Worm (Caenorhabditis elegans) whole organism, young adult: ENCODE results near the gene F46F3.3.

ENCODE experiments used
- B0019.2 ChIP-seq: fragments of 200-800 bp; sonication (Bioruptor generic); conservative IDR thresholded peaks from 2 replicates; pipeline ENCODE4 v1.3.6; 2022; ENCODE audit warnings: missing genetic modification reagents, missing genetic modification characterization, missing compliant biosample characterization
- F22D6.2 ChIP-seq: sonication (generic microtip); optimal IDR thresholded peaks from 2 replicates; lab custom pipeline; 2016; ENCODE audit warnings: mild to moderate bottlenecking, missing genetic modification characterization, missing compliant biosample characterization
- F23B12.7 ChIP-seq: sonication (generic microtip); optimal IDR thresholded peaks from 2 replicates; lab custom pipeline; 2017; ENCODE audit warnings: missing genetic modification characterization, mild to moderate bottlenecking, missing compliant biosample characterization, antibody characterized with exemption, moderate library complexity; ENCODE audit not compliant: insufficient read depth
- F39B2.1 ChIP-seq: fragments of 200-800 bp; sonication (Bioruptor generic); IDR thresholded peaks from 2 replicates; pipeline ENCODE4 v1.3.6; 2022; ENCODE audit warnings: missing genetic modification reagents, missing genetic modification characterization, missing compliant biosample characterization
- F57A8.1 ChIP-seq: fragments of 200-800 bp; sonication (Bioruptor generic); optimal IDR thresholded peaks from 2 replicates; lab custom pipeline; 2018; ENCODE audit warnings: mild to moderate bottlenecking, missing genetic modification characterization, moderate library complexity, missing compliant biosample characterization
- K11D2.4 ChIP-seq: fragments of 200-800 bp; sonication (Bioruptor generic); IDR thresholded peaks from 2 replicates; pipeline ENCODE4 v1.3.6; 2022; ENCODE audit warnings: missing genetic modification reagents, missing genetic modification characterization, missing compliant biosample characterization
- T26A5.8 ChIP-seq: sonication (generic microtip); optimal IDR thresholded peaks from 2 replicates; lab custom pipeline; 2016; ENCODE audit warnings: missing genetic modification characterization, missing compliant biosample characterization
- Y56A3A.18 ChIP-seq: fragments of 200-800 bp; sonication (Bioruptor generic); IDR thresholded peaks from 2 replicates; pipeline ENCODE4 v1.3.6; 2022; ENCODE audit warnings: missing genetic modification reagents, missing genetic modification characterization, missing compliant biosample characterization
- Y79H2A.3 ChIP-seq: fragments of 200-800 bp; sonication (Bioruptor generic); conservative IDR thresholded peaks from 2 replicates; pipeline ENCODE4 v1.3.6; 2022; ENCODE audit warnings: missing genetic modification reagents, missing genetic modification characterization, missing compliant biosample characterization
- Y95B8A.8 ChIP-seq: fragments of 200-800 bp; sonication (Bioruptor generic); IDR thresholded peaks from 2 replicates; pipeline ENCODE4 v1.3.6; 2022; ENCODE audit warnings: missing genetic modification reagents, missing genetic modification characterization, missing compliant biosample characterization
- aptf-2 ChIP-seq: fragments of 200-800 bp; sonication (Bioruptor generic); conservative IDR thresholded peaks from 2 replicates; pipeline ENCODE4 v1.3.6; 2022; ENCODE audit warnings: missing genetic modification reagents, missing genetic modification characterization, missing compliant biosample characterization
- athp-1 ChIP-seq: sonication (generic microtip); optimal IDR thresholded peaks from 2 replicates; lab custom pipeline; 2017; ENCODE audit warnings: mild to moderate bottlenecking, missing genetic modification characterization, missing compliant biosample characterization
- attf-3 ChIP-seq: fragments of 200-800 bp; sonication (Bioruptor generic); conservative IDR thresholded peaks from 2 replicates; pipeline ENCODE4 v1.3.6; 2022; ENCODE audit warnings: missing genetic modification reagents, missing genetic modification characterization, missing compliant biosample characterization
- attf-6 ChIP-seq: fragments of 200-800 bp; sonication (Bioruptor generic); IDR thresholded peaks from 2 replicates; pipeline ENCODE4 v1.3.6; 2022; ENCODE audit warnings: missing genetic modification reagents, missing genetic modification characterization, missing compliant biosample characterization
- cebp-1 ChIP-seq, 2 experiments: fragments of 200-800 bp in 1 of 2; sonication (Bioruptor generic) in 1 of 2; sonication (generic microtip) in 1 of 2; IDR thresholded peaks in 1 of 2; optimal IDR thresholded peaks in 1 of 2; 2 replicates each; pipeline versions ENCODE4 v1.3.6 to Lab custom; 2017 to 2022; ENCODE audit warnings: missing compliant biosample characterization in 2 of 2, missing genetic modification characterization in 2 of 2, mild to moderate bottlenecking in 1 of 2, missing genetic modification reagents in 1 of 2, moderate library complexity in 1 of 2
- ceh-79 ChIP-seq: sonication (generic microtip); optimal IDR thresholded peaks from 2 replicates; lab custom pipeline; 2017; ENCODE audit warnings: mild to moderate bottlenecking, missing genetic modification characterization, missing compliant biosample characterization
- dpl-1 ChIP-seq: fragments of 150-350 bp; optimal IDR thresholded peaks from 2 replicates; lab custom pipeline; 2014; ENCODE audit warnings: missing biosample characterization, missing genetic modification reagents, missing genetic modification characterization
- egl-44 ChIP-seq: fragments of 200-800 bp; sonication (Bioruptor generic); IDR thresholded peaks from 2 replicates; pipeline ENCODE4 v1.3.6; 2022; ENCODE audit warnings: missing genetic modification reagents, missing genetic modification characterization, missing compliant biosample characterization
- fkh-3 ChIP-seq: sonication (generic microtip); optimal IDR thresholded peaks from 2 replicates; lab custom pipeline; 2016; ENCODE audit warnings: mild to moderate bottlenecking, missing genetic modification characterization, missing compliant biosample characterization
- hmg-20 ChIP-seq: fragments of 200-800 bp; sonication (Bioruptor generic); IDR thresholded peaks from 2 replicates; pipeline ENCODE4 v1.3.6; 2022; ENCODE audit warnings: missing genetic modification reagents, missing genetic modification characterization, missing compliant biosample characterization
- lag-1 ChIP-seq: fragments of 200-800 bp; sonication (Bioruptor generic); IDR thresholded peaks from 2 replicates; pipeline ENCODE4 v1.3.6; 2022; ENCODE audit warnings: missing genetic modification reagents, missing genetic modification characterization, missing compliant biosample characterization
- lin-40 ChIP-seq: sonication (generic microtip); optimal IDR thresholded peaks from 2 replicates; lab custom pipeline; 2016; ENCODE audit warnings: missing genetic modification characterization, mild to moderate bottlenecking, missing compliant biosample characterization, missing genotype, missing genetic modification reagents
- lin-54 ChIP-seq: fragments of 200-800 bp; sonication (Bioruptor generic); optimal IDR thresholded peaks from 2 replicates; lab custom pipeline; 2018; ENCODE audit warnings: mild to moderate bottlenecking, missing genetic modification characterization, missing compliant biosample characterization
- madf-10 ChIP-seq: sonication (generic microtip); optimal IDR thresholded peaks from 2 replicates; lab custom pipeline; 2016; ENCODE audit warnings: mild to moderate bottlenecking, missing genetic modification characterization, missing compliant biosample characterization
- nfya-1 ChIP-seq: sonication (generic microtip); optimal IDR thresholded peaks from 2 replicates; lab custom pipeline; 2017; ENCODE audit warnings: antibody characterized with exemption, missing compliant biosample characterization, missing genetic modification characterization, borderline replicate concordance; ENCODE audit not compliant: insufficient read depth
- pbrm-1 ChIP-seq: fragments of 200-800 bp; sonication (Bioruptor generic); IDR thresholded peaks from 2 replicates; pipeline ENCODE4 v1.3.6; 2022; ENCODE audit warnings: missing genetic modification reagents, missing genetic modification characterization, missing compliant biosample characterization
- pha-4 ChIP-seq: fragments of 150-350 bp; sonication (generic microtip); optimal IDR thresholded peaks from 2 replicates; lab custom pipeline; 2014; ENCODE audit warnings: missing biosample characterization, missing genetic modification reagents, missing genetic modification characterization
- rec-8 ChIP-seq, 2 experiments: sonication (generic microtip); optimal IDR thresholded peaks; 2 replicates each; lab custom pipeline; 2016; ENCODE audit warnings: mild to moderate bottlenecking in 2 of 2, missing genetic modification characterization in 2 of 2, missing genetic modification reagents in 2 of 2, missing genotype in 2 of 2, missing biosample characterization in 1 of 2, missing compliant biosample characterization in 1 of 2, moderate library complexity in 1 of 2
- repo-1 ChIP-seq: sonication (generic microtip); optimal IDR thresholded peaks from 2 replicates; lab custom pipeline; 2017; ENCODE audit warnings: mild to moderate bottlenecking, missing genetic modification characterization, missing compliant biosample characterization
- rpc-1 ChIP-seq, 2 experiments: fragments of 150-350 bp in 1 of 2; sonication (generic microtip) in 1 of 2; optimal IDR thresholded peaks; 2 replicates each; lab custom pipeline; 2014 to 2018; ENCODE audit warnings: missing biosample characterization in 1 of 2, missing genetic modification characterization in 1 of 2, missing genetic modification reagents in 1 of 2, missing genotype in 1 of 2
- sdz-38 ChIP-seq: sonication (generic microtip); optimal IDR thresholded peaks from 2 replicates; lab custom pipeline; 2016; ENCODE audit warnings: missing genotype, missing genetic modification characterization, missing compliant biosample characterization
- somi-1 ChIP-seq: fragments of 200-800 bp; sonication (Bioruptor generic); optimal IDR thresholded peaks from 2 replicates; lab custom pipeline; 2018; ENCODE audit warnings: mild to moderate bottlenecking, missing genetic modification characterization, missing compliant biosample characterization
- tbx-9 ChIP-seq: sonication (generic microtip); optimal IDR thresholded peaks from 2 replicates; lab custom pipeline; 2016; ENCODE audit warnings: borderline replicate concordance, missing genetic modification characterization, inconsistent platforms, missing compliant biosample characterization
- tlf-1 ChIP-seq: fragments of 200-800 bp; sonication (Bioruptor generic); optimal IDR thresholded peaks from 2 replicates; lab custom pipeline; 2018; ENCODE audit warnings: mild to moderate bottlenecking, missing genetic modification characterization, missing compliant biosample characterization
- unc-130 ChIP-seq: sonication (generic microtip); optimal IDR thresholded peaks from 2 replicates; lab custom pipeline; 2016; ENCODE audit warnings: missing genetic modification reagents, missing genetic modification characterization, missing compliant biosample characterization
- unc-62 ChIP-seq: fragments of 150-350 bp; optimal IDR thresholded peaks from 2 replicates; lab custom pipeline; 2014; ENCODE audit warnings: missing biosample characterization, missing genetic modification reagents, missing genetic modification characterization
- zim-3 ChIP-seq: sonication (generic microtip); optimal IDR thresholded peaks from 2 replicates; lab custom pipeline; 2017; ENCODE audit warnings: mild to moderate bottlenecking, missing genetic modification characterization, moderate library complexity, missing compliant biosample characterization
- ztf-25 ChIP-seq: fragments of 200-800 bp; sonication (Bioruptor generic); IDR thresholded peaks from 2 replicates; pipeline ENCODE4 v1.3.6; 2022; ENCODE audit warnings: missing genetic modification reagents, missing genetic modification characterization, missing compliant biosample characterization

Gene F46F3.3

DNA sequence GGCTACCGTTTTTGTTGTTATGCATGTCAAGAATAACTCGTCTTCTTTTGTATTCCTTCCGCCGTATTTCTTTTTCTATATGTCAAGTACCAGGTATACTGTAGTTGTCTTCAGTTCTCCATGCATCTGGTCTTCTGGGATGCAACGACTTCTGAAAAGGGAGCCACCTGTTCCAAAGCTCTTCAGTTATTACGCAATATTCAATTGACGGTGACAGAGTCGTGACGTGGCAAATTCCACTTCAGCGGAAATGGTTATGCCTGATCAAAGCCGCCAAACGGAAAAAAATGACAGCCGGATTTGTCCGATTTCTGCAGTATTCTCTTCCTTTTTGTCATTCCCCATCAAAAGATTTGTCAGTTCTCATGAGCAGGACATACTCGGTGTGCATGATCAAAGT is 10.8 kb upstream of the F46F3.3 start:
- no peak for TF ChIP-seq unc-62 (GFP tag; lab: Kevin White, UChicago)
- TF ChIP-seq athp-1 = no peak
- no peak for TF ChIP-seq rpc-1 (optimal IDR thresholded peaks at IDR 0.05; lab: Kevin White, UChicago)
- no peak for TF ChIP-seq rpc-1 (tag; optimal IDR thresholded peaks at IDR 0.05; lab: Kevin White, UChicago)
- TF ChIP-seq lin-54 (GFP tag; lab: Kevin White, UChicago) = no peak
- no peak for TF ChIP-seq fkh-3 (tag; lab: Kevin White, UChicago)
- TF ChIP-seq attf-6 (GFP tag; lab: Robert Waterston, UW) = no peak
- TF ChIP-seq cebp-1 (GFP tag; IDR thresholded peaks at IDR 0.05; lab: Robert Waterston, UW) = no peak
- no peak for TF ChIP-seq cebp-1 (tag; optimal IDR thresholded peaks at IDR 0.05; lab: Kevin White, UChicago)
- TF ChIP-seq sdz-38 = no peak
- no peak for TF ChIP-seq tbx-9 (tag; lab: Kevin White, UChicago)
- TF ChIP-seq K11D2.4 = no peak
- TF ChIP-seq Y95B8A.8 (GFP tag; lab: Robert Waterston, UW) = no peak
- no peak for TF ChIP-seq repo-1 (tag; lab: Kevin White, UChicago)
- TF ChIP-seq F23B12.7 (tag; lab: Kevin White, UChicago) = no peak
- TF ChIP-seq Y56A3A.18 (GFP tag; lab: Robert Waterston, UW) = no peak
- no peak for TF ChIP-seq pbrm-1
- TF ChIP-seq ceh-79 (tag; lab: Kevin White, UChicago) = no peak
- no peak for TF ChIP-seq F39B2.1
- no peak for TF ChIP-seq lin-40 (tag; lab: Kevin White, UChicago)
- TF ChIP-seq zim-3 (tag; lab: Kevin White, UChicago) = no peak
- TF ChIP-seq F57A8.1 (GFP tag; lab: Kevin White, UChicago) = no peak

DNA sequence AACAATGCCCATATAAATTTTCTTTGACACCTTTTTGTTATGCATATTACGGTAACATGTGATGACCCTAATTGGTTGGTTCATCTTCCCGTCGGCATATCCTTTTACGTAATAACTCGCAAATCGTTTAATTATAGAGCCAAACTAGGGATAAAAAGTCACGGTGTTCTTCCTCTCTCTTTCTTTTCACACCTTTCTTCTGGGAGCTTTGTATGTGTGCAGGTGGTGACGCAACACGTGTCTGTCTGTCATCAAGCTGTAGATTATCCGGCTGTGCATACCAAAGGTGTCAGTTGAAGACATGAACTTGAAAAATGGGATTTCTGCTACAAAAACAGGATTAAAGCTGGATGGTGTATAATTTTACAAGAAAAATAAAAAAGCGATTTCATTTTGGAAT is 6.7 kb upstream of the F46F3.3 start:
- TF ChIP-seq T26A5.8 (no peak), rec-8 (tag; optimal IDR thresholded peaks at IDR 0.05; lab: Kevin White, UChicago) (no peak), unc-130 (GFP tag; lab: Kevin White, UChicago) (no peak), somi-1 (GFP tag; lab: Kevin White, UChicago) (no peak), dpl-1 (no peak), Y79H2A.3 (GFP tag; lab: Robert Waterston, UW) (no peak), attf-6 (GFP tag; lab: Robert Waterston, UW) (no peak), tlf-1 (GFP tag; lab: Kevin White, UChicago) (no peak), pha-4 (tag; lab: Kevin White, UChicago) (no peak), madf-10 (tag; lab: Kevin White, UChicago) (no peak)

DNA sequence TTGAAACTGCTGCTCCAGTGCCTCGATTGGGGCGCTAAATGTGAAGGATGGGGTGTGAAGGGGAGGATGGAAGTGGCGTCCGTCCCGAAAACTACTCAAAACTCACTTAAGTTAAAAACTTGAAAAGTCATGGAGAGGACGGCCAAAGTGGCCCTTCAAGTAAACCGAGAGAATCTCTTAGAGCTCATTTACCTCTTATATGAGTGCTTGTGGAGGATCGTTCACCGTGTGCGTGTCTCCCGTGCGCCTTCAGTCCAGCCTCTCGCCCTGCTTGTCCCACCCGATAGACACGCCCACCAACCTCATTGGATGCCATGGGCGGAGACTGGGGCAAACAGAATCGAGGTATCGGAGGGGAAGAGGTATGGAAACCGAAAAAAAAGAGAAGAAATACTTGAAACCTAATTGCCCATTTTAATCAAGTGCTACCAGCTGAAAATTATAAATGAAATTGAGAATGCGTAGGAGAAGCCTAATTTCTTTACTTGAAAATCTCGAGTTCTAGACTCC is 2.3 kb upstream of the F46F3.3 start, which contains the start of gene ceh-27:
Gene ceh-27 (minus strand): TSS at position 228 of the 510 bp plus-strand sequence.
- TF ChIP-seq ceh-79 (tag; lab: Kevin White, UChicago) = no peak

DNA sequence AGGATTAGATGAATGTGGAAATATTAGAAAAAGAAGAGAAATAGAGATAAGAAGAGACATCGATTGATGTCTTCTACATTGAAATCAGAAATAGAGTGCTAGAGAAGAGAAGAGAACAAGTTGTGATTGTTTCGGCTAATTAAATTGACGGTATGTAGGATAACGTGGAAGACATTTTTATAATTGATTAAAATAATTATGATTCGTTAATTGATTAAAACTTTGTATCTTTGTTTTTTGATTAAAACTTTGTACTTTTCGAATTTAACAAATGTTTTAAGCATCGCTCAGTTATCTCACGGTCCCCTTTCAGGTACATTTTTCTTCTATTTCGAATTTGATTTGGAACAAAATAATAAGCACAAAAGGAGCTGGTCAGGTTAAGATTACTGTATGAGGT is 5.2 kb downstream of the F46F3.3 start, which contains the start of gene lgc-44:
Gene lgc-44 (minus strand): TSS at position 101 of the 400 bp plus-strand sequence.
- TF ChIP-seq zim-3 (tag; lab: Kevin White, UChicago) = no peak
- TF ChIP-seq egl-44 (GFP tag; lab: Robert Waterston, UW) = no peak
- no peak for TF ChIP-seq F22D6.2 (tag; lab: Kevin White, UChicago)
- TF ChIP-seq hmg-20 (GFP tag; lab: Robert Waterston, UW) = no peak
- no peak for TF ChIP-seq nfya-1
- no peak for TF ChIP-seq ztf-25 (GFP tag; lab: Robert Waterston, UW)
- no peak for TF ChIP-seq attf-3 (GFP tag; lab: Robert Waterston, UW)
- no peak for TF ChIP-seq aptf-2 (GFP tag; lab: Robert Waterston, UW)
- TF ChIP-seq tlf-1 (GFP tag; lab: Kevin White, UChicago) = no peak
- TF ChIP-seq B0019.2 (GFP tag; lab: Robert Waterston, UW) = no peak
- no peak for TF ChIP-seq lag-1 (GFP tag; lab: Robert Waterston, UW)
